Fruit fly (Drosophila melanogaster) whole organism, embryonic: ENCODE measurements around the gene CG15922.

Experiments used
- B-H2 ChIP-seq: fragments of 200-800 bp; sonication (Bioruptor generic); optimal IDR thresholded peaks from 2 replicates; lab custom pipeline; 2018; ENCODE audit warnings: missing biosample characterization, mild to moderate bottlenecking, missing genetic modification characterization
- Bteb2 ChIP-seq: fragments of 200-800 bp; sonication (Bioruptor generic); optimal IDR thresholded peaks from 2 replicates; lab custom pipeline; 2016; ENCODE audit warnings: missing biosample characterization, missing genetic modification characterization
- CG10147 ChIP-seq: fragments of 200-800 bp; sonication (Bioruptor generic); optimal IDR thresholded peaks from 2 replicates; lab custom pipeline; 2019; ENCODE audit warnings: missing biosample characterization, mild to moderate bottlenecking, missing genetic modification characterization, moderate library complexity
- CG1024 ChIP-seq: fragments of 200-800 bp; sonication (Bioruptor generic); IDR thresholded peaks from 2 replicates; pipeline ENCODE4 v1.3.6; 2022; ENCODE audit warnings: missing biosample characterization, missing genetic modification characterization
- CG10431 ChIP-seq: fragments of 200-800 bp; sonication (Bioruptor generic); optimal IDR thresholded peaks from 3 replicates; lab custom pipeline; 2018; ENCODE audit warnings: missing biosample characterization, mild to moderate bottlenecking, missing genetic modification characterization
- CG12769 ChIP-seq: fragments of 200-800 bp; sonication (Bioruptor generic); optimal IDR thresholded peaks from 2 replicates; lab custom pipeline; 2019; ENCODE audit warnings: missing biosample characterization, mild to moderate bottlenecking, missing genetic modification characterization, moderate library complexity
- CG13624 ChIP-seq: fragments of 200-800 bp; sonication (Bioruptor generic); optimal IDR thresholded peaks from 2 replicates; lab custom pipeline; 2016; ENCODE audit warnings: missing biosample characterization, missing genetic modification characterization
- CG14050 ChIP-seq: fragments of 200-800 bp; sonication (Bioruptor generic); IDR thresholded peaks from 3 replicates; pipeline ENCODE4 v1.3.6; 2022; ENCODE audit warnings: missing biosample characterization, missing genetic modification characterization
- CG2199 ChIP-seq: fragments of 200-800 bp; sonication (Bioruptor generic); IDR thresholded peaks from 3 replicates; pipeline ENCODE4 v1.3.6; 2022; ENCODE audit warnings: missing biosample characterization, missing genetic modification characterization
- CG31224 ChIP-seq: fragments of 200-800 bp; sonication (Bioruptor generic); IDR thresholded peaks from 2 replicates; pipeline ENCODE4 v1.3.6; 2022; ENCODE audit warnings: missing biosample characterization, missing genetic modification characterization
- CG31441 ChIP-seq: fragments of 200-800 bp; sonication (Bioruptor generic); IDR thresholded peaks from 2 replicates; pipeline ENCODE4 v1.3.6; 2022; ENCODE audit warnings: missing biosample characterization, missing genetic modification characterization
- CG3407 ChIP-seq: fragments of 200-800 bp; sonication (Bioruptor generic); optimal IDR thresholded peaks from 2 replicates; lab custom pipeline; 2018; ENCODE audit warnings: missing biosample characterization, mild to moderate bottlenecking, missing genetic modification characterization
- CG34224 ChIP-seq: fragments of 200-800 bp; sonication (Bioruptor generic); IDR thresholded peaks from 3 replicates; pipeline ENCODE4 v1.3.6; 2022; ENCODE audit warnings: missing biosample characterization, missing genetic modification characterization; ENCODE audit not compliant: partially characterized antibody
- CG6854 ChIP-seq: fragments of 200-800 bp; sonication (Bioruptor generic); optimal IDR thresholded peaks from 3 replicates; lab custom pipeline; 2017; ENCODE audit warnings: missing biosample characterization, mild to moderate bottlenecking, missing genetic modification characterization
- CG7271 ChIP-seq: fragments of 200-800 bp; sonication (Bioruptor generic); optimal IDR thresholded peaks from 2 replicates; lab custom pipeline; 2018; ENCODE audit warnings: missing biosample characterization, mild to moderate bottlenecking, missing genetic modification characterization, moderate library complexity
- CG8388 ChIP-seq: fragments of 200-800 bp; sonication (Bioruptor generic); optimal IDR thresholded peaks from 2 replicates; lab custom pipeline; 2019; ENCODE audit warnings: missing biosample characterization, mild to moderate bottlenecking, missing genetic modification characterization, moderate library complexity
- CG9609 ChIP-seq: fragments of 200-800 bp; sonication (Bioruptor generic); optimal IDR thresholded peaks from 3 replicates; lab custom pipeline; 2016; ENCODE audit warnings: missing biosample characterization, missing genetic modification characterization
- CkIIα-i1 ChIP-seq: fragments of 200-800 bp; sonication (Bioruptor generic); IDR thresholded peaks from 2 replicates; pipeline ENCODE4 v1.3.6; 2022; ENCODE audit warnings: missing biosample characterization, missing genetic modification characterization
- Dad ChIP-seq: fragments of 200-800 bp; sonication (Bioruptor generic); optimal IDR thresholded peaks from 3 replicates; lab custom pipeline; 2016; ENCODE audit warnings: missing biosample characterization, missing genetic modification characterization
- Dfd ChIP-seq, 2 experiments: fragments of >200 bp; optimal IDR thresholded peaks; 2 replicates each; lab custom pipeline; 2017; ENCODE audit warnings: missing biosample characterization in 2 of 2, missing genetic modification characterization in 2 of 2
- Hand ChIP-seq: fragments of 200-800 bp; sonication (Bioruptor generic); optimal IDR thresholded peaks from 2 replicates; lab custom pipeline; 2017; ENCODE audit warnings: mild to moderate bottlenecking, missing biosample characterization, missing genetic modification reagents, missing genetic modification characterization
- Hmr ChIP-seq: fragments of 200-800 bp; sonication (Bioruptor generic); optimal IDR thresholded peaks from 3 replicates; lab custom pipeline; 2017; ENCODE audit warnings: mild to moderate bottlenecking, missing biosample characterization, missing genetic modification reagents, missing genetic modification characterization
- Kr ChIP-seq: fragments of 200-800 bp; sonication (Bioruptor generic); optimal IDR thresholded peaks from 2 replicates; lab custom pipeline; 2017; ENCODE audit warnings: missing biosample characterization, mild to moderate bottlenecking, missing genetic modification characterization
- MTF-1 ChIP-seq: fragments of 200-800 bp; sonication (Bioruptor generic); optimal IDR thresholded peaks from 2 replicates; lab custom pipeline; 2018; ENCODE audit warnings: missing biosample characterization, mild to moderate bottlenecking, missing genetic modification characterization, borderline replicate concordance
- Mes4 ChIP-seq: fragments of 200-800 bp; sonication (Bioruptor generic); optimal IDR thresholded peaks from 2 replicates; lab custom pipeline; 2016; ENCODE audit warnings: missing biosample characterization, missing genetic modification characterization
- NC2α ChIP-seq: fragments of 200-800 bp; sonication (Bioruptor generic); optimal IDR thresholded peaks from 2 replicates; lab custom pipeline; 2016; ENCODE audit warnings: missing biosample characterization, missing genetic modification characterization
- NC2β ChIP-seq: fragments of 200-800 bp; sonication (Bioruptor generic); optimal IDR thresholded peaks from 2 replicates; lab custom pipeline; 2016; ENCODE audit warnings: missing biosample characterization, missing genetic modification characterization
- NK7.1 ChIP-seq: fragments of 200-800 bp; sonication (Bioruptor generic); optimal IDR thresholded peaks from 3 replicates; lab custom pipeline; 2016; ENCODE audit warnings: missing biosample characterization, missing genetic modification characterization
- Side ChIP-seq: fragments of 200-800 bp; sonication (Bioruptor generic); optimal IDR thresholded peaks from 2 replicates; lab custom pipeline; 2016; ENCODE audit warnings: missing biosample characterization, missing genetic modification characterization
- Sox102F ChIP-seq: fragments of 200-800 bp; sonication (Bioruptor generic); optimal IDR thresholded peaks from 2 replicates; lab custom pipeline; 2018; ENCODE audit warnings: missing biosample characterization, mild to moderate bottlenecking, missing genetic modification characterization, moderate library complexity
- ato ChIP-seq: fragments of 200-800 bp; sonication (Bioruptor generic); IDR thresholded peaks from 2 replicates; pipeline ENCODE4 v1.3.6; 2022; ENCODE audit warnings: missing biosample characterization, missing genetic modification characterization; ENCODE audit not compliant: partially characterized antibody
- bowl ChIP-seq: fragments of 200-800 bp; sonication (Bioruptor generic); IDR thresholded peaks from 2 replicates; pipeline ENCODE4 v1.3.6; 2022; ENCODE audit warnings: missing biosample characterization, missing genetic modification characterization
- cg ChIP-seq: fragments of 200-800 bp; sonication (Bioruptor generic); optimal IDR thresholded peaks from 3 replicates; lab custom pipeline; 2019; ENCODE audit warnings: missing biosample characterization, mild to moderate bottlenecking, missing genetic modification characterization, moderate library complexity
- chinmo ChIP-seq: fragments of 200-800 bp; sonication (Bioruptor generic); IDR thresholded peaks from 4 replicates; pipeline ENCODE4 v1.3.6; 2022; ENCODE audit warnings: missing biosample characterization, missing genetic modification characterization; ENCODE audit not compliant: partially characterized antibody
- ci ChIP-seq: fragments of 200-800 bp; sonication (Bioruptor generic); IDR thresholded peaks from 3 replicates; pipeline ENCODE4 v1.3.6; 2022; ENCODE audit warnings: missing biosample characterization, missing genetic modification characterization
- dan ChIP-seq: fragments of 200-800 bp; sonication (Bioruptor generic); IDR thresholded peaks from 2 replicates; pipeline ENCODE4 v1.3.6; 2022; ENCODE audit warnings: missing biosample characterization, missing genetic modification characterization
- dm ChIP-seq: fragments of 200-800 bp; sonication (Bioruptor generic); optimal IDR thresholded peaks from 3 replicates; lab custom pipeline; 2016; ENCODE audit warnings: missing biosample characterization, missing genetic modification characterization
- ftz-f1 ChIP-seq: fragments of 200-800 bp; sonication (Bioruptor generic); optimal IDR thresholded peaks from 2 replicates; lab custom pipeline; 2016; ENCODE audit warnings: missing biosample characterization, missing genetic modification characterization
- gro ChIP-seq: fragments of 200-800 bp; sonication (Bioruptor generic); optimal IDR thresholded peaks from 2 replicates; lab custom pipeline; 2016; ENCODE audit warnings: missing biosample characterization, missing genetic modification characterization
- gsb-n ChIP-seq: fragments of 200-800 bp; sonication (Bioruptor generic); optimal IDR thresholded peaks from 3 replicates; lab custom pipeline; 2018; ENCODE audit warnings: missing biosample characterization, mild to moderate bottlenecking, missing genetic modification characterization
- lab ChIP-seq: fragments of 200-800 bp; sonication (Bioruptor generic); optimal IDR thresholded peaks from 3 replicates; lab custom pipeline; 2017; ENCODE audit warnings: missing biosample characterization, missing genetic modification characterization, mild to moderate bottlenecking, moderate library complexity, missing genetic modification reagents
- lmd ChIP-seq: fragments of 200-800 bp; sonication (Bioruptor generic); IDR thresholded peaks from 2 replicates; pipeline ENCODE4 v1.3.6; 2022; ENCODE audit warnings: missing biosample characterization, missing genetic modification characterization
- onecut ChIP-seq: fragments of 200-800 bp; sonication (Bioruptor generic); IDR thresholded peaks from 2 replicates; pipeline ENCODE4 v1.3.6; 2022; ENCODE audit warnings: missing biosample characterization, missing genetic modification characterization
- org-1 ChIP-seq: fragments of 200-800 bp; sonication (Bioruptor generic); optimal IDR thresholded peaks from 2 replicates; lab custom pipeline; 2017; ENCODE audit warnings: missing biosample characterization, missing genetic modification characterization
- pros ChIP-seq: fragments of 200-800 bp; sonication (Bioruptor generic); optimal IDR thresholded peaks from 3 replicates; lab custom pipeline; 2019; ENCODE audit warnings: missing biosample characterization, mild to moderate bottlenecking, missing genetic modification characterization, moderate library complexity
- psq ChIP-seq: fragments of 200-800 bp; sonication (Bioruptor generic); optimal IDR thresholded peaks from 2 replicates; lab custom pipeline; 2017; ENCODE audit warnings: missing biosample characterization, missing genetic modification characterization
- sob ChIP-seq: fragments of 200-800 bp; sonication (Bioruptor generic); IDR thresholded peaks from 2 replicates; pipeline ENCODE4 v1.3.6; 2022; ENCODE audit warnings: missing biosample characterization, missing genetic modification characterization
- tll ChIP-seq, 2 experiments: fragments of 200-800 bp in 1 of 2; fragments of >200 bp in 1 of 2; sonication (Bioruptor generic) in 1 of 2; optimal IDR thresholded peaks; 2 replicates each; lab custom pipeline; 2017 to 2019; ENCODE audit warnings: missing biosample characterization in 2 of 2, missing genetic modification characterization in 2 of 2, mild to moderate bottlenecking in 1 of 2, moderate library complexity in 1 of 2
- toy ChIP-seq: fragments of 200-800 bp; sonication (Bioruptor generic); IDR thresholded peaks from 2 replicates; pipeline ENCODE4 v1.3.6; 2022; ENCODE audit warnings: missing biosample characterization, missing genetic modification characterization
- vfl ChIP-seq: fragments of 200-800 bp; sonication (Bioruptor generic); optimal IDR thresholded peaks from 2 replicates; lab custom pipeline; 2016; ENCODE audit warnings: missing biosample characterization, missing genetic modification characterization
- wor ChIP-seq: fragments of 200-800 bp; sonication (Bioruptor generic); IDR thresholded peaks from 2 replicates; pipeline ENCODE4 v1.3.6; 2022; ENCODE audit warnings: missing biosample characterization, missing genetic modification characterization

The CG15922 gene

dm6 chr3R:20555023-20555422 lies 5.1 kb downstream of the CG15922 start (continued):
- TF ChIP-seq Kr (GFP tag; lab: Kevin White, UChicago) (no peak), lab (peak; percentile 89), psq (GFP tag; lab: Kevin White, UChicago) (no peak), gsb-n (tag; lab: Kevin White, UChicago) (no peak), Bteb2 (no peak), NK7.1 (no peak), ci (GFP tag; lab: Robert Waterston, UW) (no peak), chinmo (GFP tag; lab: Robert Waterston, UW) (no peak), MTF-1 (GFP tag; lab: Kevin White, UChicago) (no peak), Dad (GFP tag; lab: Kevin White, UChicago) (no peak), NC2α (GFP tag; lab: Kevin White, UChicago) (no peak), CG31441 (GFP tag; lab: Robert Waterston, UW) (peak; percentile 77), CG31224 (no peak), vfl (GFP tag; lab: Kevin White, UChicago) (no peak), gro (GFP tag; lab: Kevin White, UChicago) (peak; percentile 81), dm (no peak), wor (GFP tag; lab: Robert Waterston, UW) (no peak), dan (GFP tag; lab: Robert Waterston, UW) (no peak), Dfd (GFP tag; optimal IDR thresholded peaks at IDR 0.05; lab: Kevin White, UChicago) (no peak), onecut (GFP tag; lab: Robert Waterston, UW) (peak; percentile 44), CG12769 (tag; lab: Kevin White, UChicago) (no peak), Mes4 (no peak), ato (no peak), CG10431 (GFP tag; lab: Kevin White, UChicago) (no peak), bowl (GFP tag; lab: Robert Waterston, UW) (no peak), CG3407 (no peak), B-H2 (GFP tag; lab: Kevin White, UChicago) (no peak), CG2199 (GFP tag; lab: Robert Waterston, UW) (no peak), sob (GFP tag; lab: Robert Waterston, UW) (peak; percentile 73; the same call in 1 of the 2 replicates), lmd (GFP tag; lab: Robert Waterston, UW) (peak; percentile 58), Side (peak; percentile 49), CG7271 (no peak), tll (GFP tag; optimal IDR thresholded peaks at IDR 0.05; lab: Kevin White, UChicago) (no peak), org-1 (GFP tag; lab: Kevin White, UChicago) (no peak), pros (GFP tag; lab: Kevin White, UChicago) (no peak), CG6854 (GFP tag; lab: Kevin White, UChicago) (peak; percentile 34), CG8388 (peak; percentile 15), CG13624 (GFP tag; lab: Kevin White, UChicago) (peak; percentile 43), CG1024 (GFP tag; lab: Robert Waterston, UW) (0 out of 2 replicates have a peak, but pooled peaks have one; percentile 12), ftz-f1 (GFP tag; lab: Kevin White, UChicago) (no peak), CG10147 (no peak), toy (GFP tag; lab: Robert Waterston, UW) (peak; percentile 40; the same call in 1 of the 2 replicates), CkIIα-i1 (GFP tag; lab: Robert Waterston, UW) (no peak), Hand (no peak), CG9609 (GFP tag; lab: Kevin White, UChicago) (no peak), Hmr (peak; percentile 65), Sox102F (GFP tag; lab: Kevin White, UChicago) (no peak), NC2β (GFP tag; lab: Kevin White, UChicago) (no peak), CG34224 (GFP tag; lab: Robert Waterston, UW) (no peak), CG14050 (GFP tag; lab: Robert Waterston, UW) (peak; percentile 58; the same call in 2 of the 3 replicates), cg (no peak)
